Fruit fly (Drosophila melanogaster): ENCODE measurements around the gene CG32856.
A peak's percentile ranks its signal among the peaks of the same experiment; 100 is the strongest.

CG32856 gene

DNA sequence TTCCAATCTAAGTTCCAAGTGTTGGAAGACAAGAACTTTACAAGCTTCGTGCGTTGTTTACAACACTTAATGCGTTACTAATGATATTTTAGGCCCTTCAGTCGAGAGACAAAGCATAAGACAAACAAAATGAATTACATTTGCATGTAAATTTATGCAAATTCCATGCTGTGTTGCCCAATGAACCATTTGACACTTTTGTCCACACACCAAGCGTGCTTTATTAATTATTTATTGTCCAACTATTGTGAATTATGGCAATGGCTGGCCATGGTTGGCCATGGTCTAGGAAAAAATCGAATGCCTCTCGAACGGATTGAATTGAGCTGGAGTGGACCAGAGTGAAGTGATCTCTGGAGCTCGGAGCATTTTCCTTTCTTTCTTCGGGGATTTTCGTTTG is 37.0 kb downstream of the CG32856 start:
- TF ChIP-seq CG8632 (GFP tag; optimal IDR thresholded peaks at IDR 0.05) (no peak), Hr38 (GFP tag; optimal IDR thresholded peaks at IDR 0.05) (no peak), CG15336 (GFP tag; IDR thresholded peaks at IDR 0.05) (no peak), CG6163 (GFP tag; IDR thresholded peaks at IDR 0.05) (no peak)

DNA sequence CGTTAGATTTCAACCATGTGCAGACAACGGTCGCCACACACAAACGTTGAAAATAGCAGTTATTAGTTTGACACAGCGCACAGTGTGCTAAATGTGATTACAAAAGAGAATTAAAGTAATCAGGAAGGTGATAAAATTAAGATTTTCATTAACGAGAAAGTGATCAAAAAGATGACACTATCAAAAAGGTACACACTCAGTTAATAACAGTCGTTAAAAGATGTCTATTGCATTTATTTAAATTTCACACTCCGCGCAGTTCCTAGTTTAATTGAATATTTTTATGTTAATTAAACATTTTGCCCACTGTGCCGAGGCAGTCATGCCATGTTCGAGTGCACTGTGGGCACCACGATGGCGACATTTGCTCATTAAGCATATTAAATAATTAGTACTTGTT is 38.0 kb downstream of the CG32856 start:
- peak; percentile 85 for TF ChIP-seq CG6276 (GFP tag; optimal IDR thresholded peaks at IDR 0.05)
- TF ChIP-seq CG6854 (GFP tag; optimal IDR thresholded peaks at IDR 0.05), result no peak
- TF ChIP-seq CG32006 (GFP tag; optimal IDR thresholded peaks at IDR 0.05), result peak; percentile 88
- TF ChIP-seq cyc (GFP tag; optimal IDR thresholded peaks at IDR 0.05), result no peak
- peak; percentile 51 for TF ChIP-seq pdm3 (GFP tag; optimal IDR thresholded peaks at IDR 0.05)
- peak; percentile 76 for TF ChIP-seq eg (GFP tag; IDR thresholded peaks at IDR 0.05)
- peak; percentile 42 for TF ChIP-seq acj6 (GFP tag; optimal IDR thresholded peaks at IDR 0.05)
- TF ChIP-seq Sox14 (GFP tag; optimal IDR thresholded peaks at IDR 0.05), result no peak
- TF ChIP-seq CG6792 (GFP tag; optimal IDR thresholded peaks at IDR 0.05), result no peak
- peak; percentile 39; the same call in 1 of the 2 replicates for TF ChIP-seq CG11294 (GFP tag; IDR thresholded peaks at IDR 0.05)
- no peak for TF ChIP-seq esn (GFP tag; optimal IDR thresholded peaks at IDR 0.05)
- TF ChIP-seq Hr4 (GFP tag; optimal IDR thresholded peaks at IDR 0.05), result peak; percentile 84
- no peak for TF ChIP-seq topi (GFP tag; optimal IDR thresholded peaks at IDR 0.05)
- TF ChIP-seq vri (GFP tag; optimal IDR thresholded peaks at IDR 0.05), result no peak
- peak; percentile 31 for TF ChIP-seq CG3919 (GFP tag; optimal IDR thresholded peaks at IDR 0.05)
- TF ChIP-seq CG6163 (GFP tag; IDR thresholded peaks at IDR 0.05), result peak; percentile 58; the same call in 1 of the 3 replicates
- no peak for TF ChIP-seq Sox15 (GFP tag; optimal IDR thresholded peaks at IDR 0.05)
- TF ChIP-seq Gug (GFP tag; IDR thresholded peaks at IDR 0.05), result peak; percentile 50; the same call in 1 of the 2 replicates
- TF ChIP-seq dac (GFP tag; optimal IDR thresholded peaks at IDR 0.05), result peak; percentile 64
- TF ChIP-seq fd85E (GFP tag; optimal IDR thresholded peaks at IDR 0.05), result no peak
- TF ChIP-seq CG15336 (GFP tag; IDR thresholded peaks at IDR 0.05), result peak; percentile 85
- peak; percentile 84 for TF ChIP-seq Eip78C (GFP tag)
- TF ChIP-seq Ets21C (GFP tag; optimal IDR thresholded peaks at IDR 0.05), result no peak
- TF ChIP-seq OdsH (GFP tag; optimal IDR thresholded peaks at IDR 0.05), result peak; percentile 51
- TF ChIP-seq salr (GFP tag; optimal IDR thresholded peaks at IDR 0.05), result peak in 1 of 2 experiments; percentile 61
- TF ChIP-seq CG31627 (GFP tag; optimal IDR thresholded peaks at IDR 0.05), result no peak
- peak; percentile 51 for TF ChIP-seq Lpt (GFP tag; optimal IDR thresholded peaks at IDR 0.05)
- peak; percentile 89 for TF ChIP-seq CG8119 (GFP tag; IDR thresholded peaks at IDR 0.05)

DNA sequence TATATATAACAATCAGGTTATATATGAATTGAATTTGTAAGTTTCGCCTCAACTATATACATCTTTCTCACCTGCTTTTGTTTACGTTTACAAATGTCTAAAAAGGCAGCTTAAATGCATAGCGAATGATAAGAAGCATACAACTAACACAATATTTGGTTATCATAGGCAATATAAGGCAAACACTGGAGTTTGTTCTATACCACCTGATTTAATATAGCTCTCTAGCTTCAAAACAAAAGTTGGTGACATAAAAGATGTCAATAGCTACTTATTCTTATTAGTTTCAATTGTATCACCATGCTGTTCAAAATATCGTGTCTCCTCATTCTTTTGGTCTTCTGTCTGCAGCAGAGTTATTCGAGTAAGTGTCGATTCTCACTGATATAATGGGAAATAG is 39.2 kb downstream of the CG32856 start:
- TF ChIP-seq CG3919 (GFP tag; optimal IDR thresholded peaks at IDR 0.05) (no peak), fkh (GFP tag; optimal IDR thresholded peaks at IDR 0.05) (peak; percentile 44)

DNA sequence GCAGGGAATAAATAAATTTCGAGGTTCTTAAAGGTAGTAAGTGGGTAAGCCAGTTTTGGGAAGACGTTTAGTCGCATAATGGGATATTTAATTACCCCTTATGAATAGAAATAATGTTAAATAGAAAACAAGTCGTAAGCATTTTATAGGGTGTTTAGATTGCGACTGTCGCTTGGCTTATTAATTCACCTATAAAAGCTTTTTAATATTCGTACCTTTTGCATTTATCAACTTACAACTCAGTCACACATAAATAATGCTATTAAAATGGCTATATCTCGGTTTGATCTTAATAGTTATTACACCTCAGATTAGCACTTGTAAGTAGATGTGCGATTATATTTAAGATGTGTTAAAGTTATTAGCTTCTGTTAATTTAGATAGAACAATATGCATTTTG is 39.8 kb downstream of the CG32856 start, which contains the start of gene CG34276:
TSS of gene CG34276 (plus strand) at position 301 of the 400 bp plus-strand sequence.
- no peak for TF ChIP-seq salr (GFP tag; optimal IDR thresholded peaks at IDR 0.05)
- TF ChIP-seq CG3032 (tag; optimal IDR thresholded peaks at IDR 0.05), result no peak
- TF ChIP-seq svp (GFP tag), result no peak
- no peak for TF ChIP-seq CG8319 (GFP tag; optimal IDR thresholded peaks at IDR 0.05)
- TF ChIP-seq CG3919 (GFP tag; optimal IDR thresholded peaks at IDR 0.05), result no peak
- no peak for TF ChIP-seq lz (GFP tag; optimal IDR thresholded peaks at IDR 0.05)
- TF ChIP-seq CG31627 (GFP tag; optimal IDR thresholded peaks at IDR 0.05), result no peak
- no peak for TF ChIP-seq Eip78C (GFP tag)
- no peak for TF ChIP-seq Eip75B (GFP tag; optimal IDR thresholded peaks at IDR 0.05)
- no peak for TF ChIP-seq CG6276 (GFP tag; optimal IDR thresholded peaks at IDR 0.05)
- no peak for TF ChIP-seq CG10669 (GFP tag; optimal IDR thresholded peaks at IDR 0.05)
- no peak for TF ChIP-seq Hr39 (GFP tag; optimal IDR thresholded peaks at IDR 0.05)
- no peak for TF ChIP-seq CG9139 (GFP tag; optimal IDR thresholded peaks at IDR 0.05)
- no peak for TF ChIP-seq CG6808 (GFP tag; optimal IDR thresholded peaks at IDR 0.05)
- no peak for TF ChIP-seq CG11294 (GFP tag; IDR thresholded peaks at IDR 0.05)
- TF ChIP-seq dsx (GFP tag; optimal IDR thresholded peaks at IDR 0.05; ENCODE audit: poor library complexity, severe bottlenecking), result no peak
- TF ChIP-seq CG16779 (tag; optimal IDR thresholded peaks at IDR 0.05), result no peak
- TF ChIP-seq Hr38 (GFP tag; optimal IDR thresholded peaks at IDR 0.05), result no peak
- TF ChIP-seq achi (GFP tag; optimal IDR thresholded peaks at IDR 0.05), result no peak
